Worm (Caenorhabditis elegans): ENCODE measurements around the gene rpl-11.2.

ce11 chrX:2287092-2287491, 44.7 kb upstream of the rpl-11.2 start, which contains the start of gene sav-1:
- no peak for TF ChIP-seq ceh-82 (tag; optimal IDR thresholded peaks at IDR 0.05)
- TF ChIP-seq unc-39 (tag; optimal IDR thresholded peaks at IDR 0.05), result no peak
- TF ChIP-seq nhr-6 (tag; optimal IDR thresholded peaks at IDR 0.05), result no peak
- no peak for TF ChIP-seq nhr-237 (tag; optimal IDR thresholded peaks at IDR 0.05)
- TF ChIP-seq mdl-1 (tag; optimal IDR thresholded peaks at IDR 0.05), result no peak
- TF ChIP-seq F13H6.1 (tag; optimal IDR thresholded peaks at IDR 0.05), result no peak
- TF ChIP-seq ama-1 (optimal IDR thresholded peaks at IDR 0.05), result no peak
- no peak for TF ChIP-seq elt-1 (tag; optimal IDR thresholded peaks at IDR 0.05)
- TF ChIP-seq fos-1 (tag; optimal IDR thresholded peaks at IDR 0.05), result no peak
- no peak for TF ChIP-seq elt-3 (tag; optimal IDR thresholded peaks at IDR 0.05)
- no peak for TF ChIP-seq blmp-1 (tag; optimal IDR thresholded peaks at IDR 0.05; ENCODE audit: insufficient read depth)
- TF ChIP-seq lin-13 (GFP tag; optimal IDR thresholded peaks at IDR 0.05), result no peak

Data from whole organism, L2 larva.